Fruit fly (Drosophila melanogaster) Kc167 (cell line): ENCODE results near the gene Dph4.

Experiments used
- Sin3A ChIP-seq: fragments of >200 bp; optimal IDR thresholded peaks from 2 replicates; lab custom pipeline; 2018; ENCODE audit warnings: missing external identifiers
- psq ChIP-seq: fragments of >200 bp; optimal IDR thresholded peaks from 2 replicates; lab custom pipeline; 2017; ENCODE audit warnings: missing external identifiers
- ttk ChIP-seq: sonication (Bioruptor generic); optimal IDR thresholded peaks from 2 replicates; lab custom pipeline; 2017; ENCODE audit warnings: missing external identifiers

- TF ChIP-seq psq (lab: Kevin White, UChicago) = no peak
- no peak for TF ChIP-seq Sin3A (lab: Kevin White, UChicago)
- no peak for TF ChIP-seq ttk (lab: Kevin White, UChicago)
These were observed 35.9 kb downstream of the Dph4 start, which contains the start of gene CG2926 for dm6 chr3R:5587863-5588519.
